Worm (Caenorhabditis elegans) whole organism, early embryonic: Measurements from ENCODE around the gene sluh-7.

ENCODE experiments used
- B0310.2 ChIP-seq: sonication (generic microtip); optimal IDR thresholded peaks from 2 replicates; lab custom pipeline; 2016; ENCODE audit warnings: mild to moderate bottlenecking, missing genetic modification characterization, missing compliant biosample characterization
- F13C5.2 ChIP-seq: sonication (generic microtip); optimal IDR thresholded peaks from 2 replicates; lab custom pipeline; 2017; ENCODE audit warnings: mild to moderate bottlenecking, missing genetic modification characterization, inconsistent platforms, missing compliant biosample characterization
- aly-1 ChIP-seq: sonication (generic microtip); optimal IDR thresholded peaks from 2 replicates; lab custom pipeline; 2016; ENCODE audit warnings: missing genetic modification characterization, missing compliant biosample characterization
- ama-1 ChIP-seq: fragments of 150-350 bp; optimal IDR thresholded peaks from 2 replicates; lab custom pipeline; 2014
- ceh-36 ChIP-seq: sonication (generic microtip); optimal IDR thresholded peaks from 2 replicates; lab custom pipeline; 2016; ENCODE audit warnings: missing genetic modification characterization, inconsistent platforms, missing compliant biosample characterization
- ets-7 ChIP-seq: sonication (generic microtip); optimal IDR thresholded peaks from 2 replicates; lab custom pipeline; 2016; ENCODE audit warnings: missing genotype, missing genetic modification characterization, missing compliant biosample characterization
- flt-1 ChIP-seq: fragments of 200-800 bp; sonication (Bioruptor generic); IDR thresholded peaks from 2 replicates; pipeline ENCODE4 v1.3.6; 2022; ENCODE audit warnings: missing genetic modification characterization, missing compliant biosample characterization
- hmbx-1 ChIP-seq: sonication (generic microtip); optimal IDR thresholded peaks from 2 replicates; lab custom pipeline; 2016; ENCODE audit warnings: mild to moderate bottlenecking, missing genetic modification characterization, missing compliant biosample characterization
- pes-1 ChIP-seq: fragments of 200-800 bp; sonication (Bioruptor generic); IDR thresholded peaks from 2 replicates; pipeline ENCODE4 v1.3.6; 2022; ENCODE audit warnings: missing genetic modification reagents, missing genetic modification characterization, missing compliant biosample characterization
- scrt-1 ChIP-seq: fragments of 200-800 bp; sonication (Bioruptor generic); IDR thresholded peaks from 2 replicates; pipeline ENCODE4 v1.3.6; 2022; ENCODE audit warnings: missing genetic modification characterization, missing compliant biosample characterization
- tbx-11 ChIP-seq: fragments of 200-800 bp; sonication (Bioruptor generic); IDR thresholded peaks from 2 replicates; pipeline ENCODE4 v1.3.6; 2022; ENCODE audit warnings: missing genetic modification characterization, missing compliant biosample characterization
- tbx-37 ChIP-seq: fragments of 200-800 bp; sonication (Bioruptor generic); conservative IDR thresholded peaks from 2 replicates; pipeline ENCODE4 v1.3.6; 2022; ENCODE audit warnings: missing genetic modification reagents, missing genetic modification characterization, missing compliant biosample characterization
- tra-4 ChIP-seq: sonication (generic microtip); optimal IDR thresholded peaks from 2 replicates; lab custom pipeline; 2017; ENCODE audit warnings: missing genetic modification characterization, missing compliant biosample characterization

DNA sequence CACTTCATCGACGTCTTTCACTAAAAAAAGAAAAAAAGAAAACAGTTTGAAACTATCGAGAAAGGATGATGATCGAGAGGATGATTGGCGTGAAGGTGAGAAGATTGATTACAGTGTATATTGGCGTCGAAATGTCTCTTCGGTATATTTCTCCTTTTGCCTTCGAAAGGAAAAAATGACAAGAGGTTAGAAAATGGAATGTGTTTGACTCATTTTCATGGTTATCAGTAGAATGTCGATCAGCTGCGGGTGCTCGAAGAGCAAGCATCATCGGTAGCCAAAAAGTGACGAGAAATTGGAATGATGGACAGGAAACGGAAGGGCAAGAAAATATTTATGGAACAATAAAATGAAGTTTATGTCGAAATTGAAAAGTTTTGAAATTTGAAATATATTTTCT is 21.8 kb downstream of the sluh-7 start:
- TF ChIP-seq scrt-1, result no peak
- TF ChIP-seq ama-1 (lab: Kevin White, UChicago), result no peak
- TF ChIP-seq flt-1 (GFP tag; lab: Robert Waterston, UW), result no peak
- no peak for TF ChIP-seq F13C5.2 (tag; lab: Kevin White, UChicago)
- TF ChIP-seq hmbx-1, result no peak
- no peak for TF ChIP-seq aly-1 (tag; lab: Kevin White, UChicago)
- no peak for TF ChIP-seq tra-4 (tag; lab: Kevin White, UChicago)
- TF ChIP-seq ets-7, result no peak
- no peak for TF ChIP-seq pes-1 (GFP tag; lab: Robert Waterston, UW)
- no peak for TF ChIP-seq tbx-11 (GFP tag; lab: Robert Waterston, UW)
- no peak for TF ChIP-seq tbx-37 (GFP tag; lab: Robert Waterston, UW)
- TF ChIP-seq ceh-36 (tag; lab: Kevin White, UChicago), result no peak
- no peak for TF ChIP-seq B0310.2 (tag; lab: Kevin White, UChicago)
